Worm (Caenorhabditis elegans) whole organism, early embryonic: ENCODE results near the gene F37A8.1.

Source experiments
- ama-1 ChIP-seq: fragments of 150-350 bp; optimal IDR thresholded peaks from 2 replicates; lab custom pipeline; 2014
- flt-1 ChIP-seq: fragments of 200-800 bp; sonication (Bioruptor generic); IDR thresholded peaks from 2 replicates; pipeline ENCODE4 v1.3.6; 2022; ENCODE audit warnings: missing genetic modification characterization, missing compliant biosample characterization

DNA sequence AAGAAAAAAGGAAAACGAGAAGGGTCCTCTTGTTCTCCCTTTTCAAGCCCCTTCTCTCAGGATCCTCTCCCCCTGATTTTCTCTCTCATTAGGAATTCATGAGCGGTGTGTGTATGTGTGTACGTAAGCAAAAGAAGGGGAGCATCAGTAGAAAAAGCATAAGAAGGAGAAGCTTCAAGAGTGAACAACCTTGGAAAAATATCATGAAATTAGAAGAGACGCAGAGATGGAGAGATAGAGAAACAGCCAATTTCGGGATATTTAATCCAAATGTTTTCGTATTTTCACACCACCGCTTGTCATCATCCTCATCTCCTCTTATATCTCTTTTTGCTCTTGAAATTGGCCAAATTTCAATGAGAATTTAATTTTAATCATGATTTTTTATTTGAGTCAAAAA, 45.1 kb upstream of the F37A8.1 start:
- TF ChIP-seq ama-1 (no peak), flt-1 (GFP tag; lab: Robert Waterston, UW) (no peak)
